Fruit fly (Drosophila melanogaster) whole organism, embryonic: ENCODE results near the gene CG15185.

Experiments used
- CG12769 ChIP-seq: fragments of 200-800 bp; sonication (Bioruptor generic); optimal IDR thresholded peaks from 2 replicates; lab custom pipeline; 2019; ENCODE audit warnings: missing biosample characterization, mild to moderate bottlenecking, missing genetic modification characterization, moderate library complexity
- CG13296 ChIP-seq: fragments of 200-800 bp; sonication (Bioruptor generic); optimal IDR thresholded peaks from 3 replicates; lab custom pipeline; 2018; ENCODE audit warnings: missing biosample characterization, mild to moderate bottlenecking, missing genetic modification characterization
- CG1602 ChIP-seq: fragments of 200-800 bp; sonication (Bioruptor generic); optimal IDR thresholded peaks from 3 replicates; lab custom pipeline; 2016; ENCODE audit warnings: missing biosample characterization, missing genetic modification characterization
- CG31388 ChIP-seq: fragments of 200-800 bp; sonication (Bioruptor generic); optimal IDR thresholded peaks from 2 replicates; lab custom pipeline; 2016; ENCODE audit warnings: missing biosample characterization, missing genetic modification characterization
- CG32767 ChIP-seq: fragments of 200-800 bp; sonication (Bioruptor generic); IDR thresholded peaks from 2 replicates; pipeline ENCODE4 v1.3.6; 2022; ENCODE audit warnings: missing biosample characterization, missing genetic modification characterization
- Scr ChIP-seq: fragments of 200-800 bp; sonication (Bioruptor generic); IDR thresholded peaks from 2 replicates; pipeline ENCODE4 v1.3.6; 2022; ENCODE audit warnings: missing biosample characterization, missing genetic modification characterization; ENCODE audit not compliant: partially characterized antibody
- gcm ChIP-seq: fragments of 200-800 bp; sonication (Bioruptor generic); optimal IDR thresholded peaks from 2 replicates; lab custom pipeline; 2019; ENCODE audit warnings: missing biosample characterization, mild to moderate bottlenecking, missing genetic modification characterization, moderate library complexity
- phol ChIP-seq: fragments of 200-800 bp; sonication (Bioruptor generic); optimal IDR thresholded peaks from 3 replicates; lab custom pipeline; 2018; ENCODE audit warnings: missing biosample characterization, mild to moderate bottlenecking, missing genetic modification characterization, moderate library complexity
- tx ChIP-seq: fragments of 200-800 bp; sonication (Bioruptor generic); optimal IDR thresholded peaks from 2 replicates; lab custom pipeline; 2016; ENCODE audit warnings: missing biosample characterization, missing genetic modification characterization
- vnd ChIP-seq: fragments of 200-800 bp; sonication (Bioruptor generic); IDR thresholded peaks from 3 replicates; pipeline ENCODE4 v1.3.6; 2022; ENCODE audit warnings: missing biosample characterization, missing genetic modification characterization; ENCODE audit not compliant: partially characterized antibody

dm6 chr3R:6504408-6504807 lies 22.9 kb upstream of the CG15185 start:
- no peak for TF ChIP-seq tx (GFP tag; lab: Kevin White, UChicago)
- no peak for TF ChIP-seq vnd (GFP tag; lab: Robert Waterston, UW)
- no peak for TF ChIP-seq gcm
- TF ChIP-seq CG32767 = no peak
- TF ChIP-seq CG1602 (GFP tag; lab: Kevin White, UChicago) = peak; percentile 12
- TF ChIP-seq CG31388 (GFP tag; lab: Kevin White, UChicago) = no peak
- TF ChIP-seq CG12769 = peak; percentile 4
- no peak for TF ChIP-seq Scr (GFP tag; lab: Robert Waterston, UW)
- TF ChIP-seq CG13296 = no peak
- no peak for TF ChIP-seq phol (tag; lab: Kevin White, UChicago)
